Worm (Caenorhabditis elegans): ENCODE data around the gene ZC317.7.

- TF ChIP-seq T22C8.4 (GFP tag; IDR thresholded peaks at IDR 0.05) (no peak), ref-1 (GFP tag; conservative IDR thresholded peaks at IDR 0.05) (no peak), ztf-29 (GFP tag; IDR thresholded peaks at IDR 0.05) (no peak), flt-1 (GFP tag; IDR thresholded peaks at IDR 0.05) (no peak), cog-1 (tag; optimal IDR thresholded peaks at IDR 0.05) (no peak), tab-1 (GFP tag; IDR thresholded peaks at IDR 0.05) (no peak), klf-2 (GFP tag; conservative IDR thresholded peaks at IDR 0.05) (no peak), med-1 (GFP tag; optimal IDR thresholded peaks at IDR 0.05; ENCODE audit: insufficient read depth) (no peak)
Observed at ce11 chrV:5504295-5504694, 33.5 kb upstream of the ZC317.7 start.

Data from whole organism, midembryonic.